Worm (Caenorhabditis elegans) whole organism, mixed stage, embryonic: ENCODE results near the gene R144.12.

Experiments used
- blmp-1 ChIP-seq: fragments of 150-350 bp; optimal IDR thresholded peaks from 2 replicates; lab custom pipeline; 2014; ENCODE audit warnings: missing biosample characterization, missing genetic modification characterization
- elt-3 ChIP-seq: fragments of 150-350 bp; optimal IDR thresholded peaks from 2 replicates; lab custom pipeline; 2014; ENCODE audit warnings: missing biosample characterization, missing genetic modification characterization
- lin-13 ChIP-seq: fragments of 150-350 bp; optimal IDR thresholded peaks from 2 replicates; lab custom pipeline; 2014; ENCODE audit warnings: missing biosample characterization, missing genetic modification characterization
- lin-32 ChIP-seq: fragments of 200-800 bp; sonication (Bioruptor generic); optimal IDR thresholded peaks from 2 replicates; lab custom pipeline; 2018; ENCODE audit warnings: mild to moderate bottlenecking, missing genetic modification characterization, missing compliant biosample characterization
- lsy-2 ChIP-seq: fragments of 150-350 bp; optimal IDR thresholded peaks from 2 replicates; lab custom pipeline; 2014; ENCODE audit warnings: missing biosample characterization, missing genetic modification characterization
- mab-5 ChIP-seq: fragments of 150-350 bp; optimal IDR thresholded peaks from 2 replicates; lab custom pipeline; 2014; ENCODE audit warnings: missing biosample characterization, missing genetic modification characterization
- mep-1 ChIP-seq: fragments of 150-350 bp; optimal IDR thresholded peaks from 2 replicates; lab custom pipeline; 2017; ENCODE audit warnings: missing biosample characterization, missing genetic modification reagents, missing genetic modification characterization, inconsistent platforms
- nhr-12 ChIP-seq: fragments of 150-350 bp; optimal IDR thresholded peaks from 2 replicates; lab custom pipeline; 2014; ENCODE audit warnings: missing biosample characterization, missing genetic modification characterization
- nhr-76 ChIP-seq: sonication (generic microtip); optimal IDR thresholded peaks from 2 replicates; lab custom pipeline; 2017; ENCODE audit warnings: missing biosample characterization, missing genetic modification characterization
- pha-4 ChIP-seq: fragments of 150-350 bp; optimal IDR thresholded peaks from 2 replicates; lab custom pipeline; 2018; ENCODE audit warnings: missing biosample characterization, missing genetic modification reagents, missing genetic modification characterization
- snpc-4 ChIP-seq: fragments of 150-350 bp; optimal IDR thresholded peaks from 2 replicates; lab custom pipeline; 2014; ENCODE audit warnings: missing biosample characterization, missing genetic modification characterization
- sptf-1 ChIP-seq: sonication (generic microtip); optimal IDR thresholded peaks from 2 replicates; lab custom pipeline; 2017; ENCODE audit warnings: mild to moderate bottlenecking, missing genetic modification characterization, moderate library complexity, missing compliant biosample characterization
- ztf-11 ChIP-seq: fragments of 150-350 bp; optimal IDR thresholded peaks from 2 replicates; lab custom pipeline; 2014; ENCODE audit warnings: missing biosample characterization, missing genetic modification characterization

DNA sequence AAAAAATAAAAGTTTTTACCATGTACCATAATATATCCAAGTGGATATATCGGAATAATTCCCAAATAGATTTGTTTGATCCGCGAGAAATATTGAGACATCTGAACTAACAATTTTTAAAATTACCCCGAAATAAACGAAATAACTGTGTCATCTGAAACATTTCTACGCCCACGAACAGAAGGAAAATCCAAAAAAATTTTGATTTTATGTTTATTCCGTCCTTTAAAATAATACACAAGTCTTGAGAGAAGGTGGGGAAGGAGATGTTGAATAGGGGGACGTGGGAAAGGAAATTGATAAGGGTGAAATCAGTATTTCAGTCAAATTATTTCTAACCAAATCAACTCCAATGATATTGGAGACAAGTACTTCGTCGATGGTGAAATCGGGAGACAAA is 1.9 kb upstream of the R144.12 start, which contains the start of gene R144.11:
- no peak for TF ChIP-seq lsy-2 (tag; lab: Kevin White, UChicago)
- TF ChIP-seq blmp-1 (tag; lab: Kevin White, UChicago), result no peak
- TF ChIP-seq sptf-1 (tag; lab: Kevin White, UChicago), result no peak
- TF ChIP-seq nhr-12, result no peak
- TF ChIP-seq ztf-11 (tag; lab: Kevin White, UChicago), result no peak
- no peak for TF ChIP-seq mep-1 (tag; lab: Kevin White, UChicago)
- no peak for TF ChIP-seq snpc-4 (tag; lab: Kevin White, UChicago)
- no peak for TF ChIP-seq pha-4
- no peak for TF ChIP-seq elt-3
- no peak for TF ChIP-seq mab-5 (tag; lab: Kevin White, UChicago)
- TF ChIP-seq lin-13, result no peak
- no peak for TF ChIP-seq nhr-76
- TF ChIP-seq lin-32, result no peak
